Worm (Caenorhabditis elegans): ENCODE measurements around the gene Y116A8C.20.

Gene Y116A8C.20

DNA sequence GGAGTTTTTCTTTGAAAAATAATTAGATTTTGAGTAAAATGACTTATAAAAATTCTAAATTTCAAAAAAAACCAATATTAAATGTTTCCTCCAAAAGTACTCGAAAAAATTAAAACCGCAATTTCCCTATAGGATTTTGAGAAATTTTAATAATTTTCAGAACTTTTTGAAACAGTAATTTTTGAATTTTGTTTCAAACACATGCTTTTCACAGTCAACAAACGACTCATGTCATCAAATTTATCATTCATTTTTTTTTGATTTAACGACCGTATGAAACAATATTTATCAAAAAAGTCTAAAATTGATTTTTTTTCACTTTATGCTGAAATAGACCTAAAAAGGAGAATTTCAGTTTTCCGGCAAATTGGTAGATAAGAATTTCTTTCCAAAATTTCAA is 14.2 kb upstream of the Y116A8C.20 start:
- TF ChIP-seq ceh-18 (tag; optimal IDR thresholded peaks at IDR 0.05) (no peak), pat-9 (tag; optimal IDR thresholded peaks at IDR 0.05) (no peak), ceh-34 (tag; optimal IDR thresholded peaks at IDR 0.05) (no peak), mec-3 (tag; optimal IDR thresholded peaks at IDR 0.05; ENCODE audit: borderline replicate concordance) (no peak), gmeb-2 (tag; optimal IDR thresholded peaks at IDR 0.05) (no peak), hlh-6 (tag; optimal IDR thresholded peaks at IDR 0.05) (no peak)

DNA sequence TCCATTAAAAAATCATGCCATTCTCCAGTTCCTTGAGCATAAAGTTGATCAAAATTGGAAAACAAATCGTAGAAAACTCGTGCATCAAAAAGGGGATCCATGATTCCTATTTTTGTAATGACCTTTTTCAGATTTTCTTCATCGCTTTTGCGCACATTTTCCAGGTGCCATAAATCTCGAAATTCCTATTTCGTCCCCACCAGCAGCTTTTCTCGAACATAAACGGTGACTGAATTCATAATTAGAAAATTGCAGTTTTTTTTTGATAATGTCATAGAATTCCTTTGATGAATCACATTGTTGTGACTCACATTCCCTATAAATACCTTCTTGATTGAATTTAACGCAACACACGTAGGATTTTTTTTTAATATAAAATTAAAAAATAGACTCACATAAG is 10.2 kb upstream of the Y116A8C.20 start, which contains the start of gene nhr-229:
Gene nhr-229, minus strand, starts transcription at position 101 of the 400 bp plus-strand sequence.
- TF ChIP-seq pha-2 (tag; optimal IDR thresholded peaks at IDR 0.05) (no peak), pha-4 (tag; optimal IDR thresholded peaks at IDR 0.05) (no peak), pax-1 (tag; optimal IDR thresholded peaks at IDR 0.05) (no peak), ztf-16 (tag; optimal IDR thresholded peaks at IDR 0.05) (no peak), ama-1 (optimal IDR thresholded peaks at IDR 0.05) (no peak), eyg-1 (tag; optimal IDR thresholded peaks at IDR 0.05) (no peak), hlh-15 (tag; optimal IDR thresholded peaks at IDR 0.05) (no peak), fkh-6 (tag; optimal IDR thresholded peaks at IDR 0.05) (no peak), gmeb-2 (tag; optimal IDR thresholded peaks at IDR 0.05) (no peak), lin-11 (tag; optimal IDR thresholded peaks at IDR 0.05) (no peak), hlh-30 (tag; optimal IDR thresholded peaks at IDR 0.05; ENCODE audit: insufficient read depth) (no peak), npax-4 (tag; optimal IDR thresholded peaks at IDR 0.05) (no peak), ceh-14 (tag; optimal IDR thresholded peaks at IDR 0.05) (no peak), ceh-6 (GFP tag; optimal IDR thresholded peaks at IDR 0.05) (no peak), madf-2 (tag; optimal IDR thresholded peaks at IDR 0.05) (no peak), zip-5 (tag; optimal IDR thresholded peaks at IDR 0.05) (no peak)

DNA sequence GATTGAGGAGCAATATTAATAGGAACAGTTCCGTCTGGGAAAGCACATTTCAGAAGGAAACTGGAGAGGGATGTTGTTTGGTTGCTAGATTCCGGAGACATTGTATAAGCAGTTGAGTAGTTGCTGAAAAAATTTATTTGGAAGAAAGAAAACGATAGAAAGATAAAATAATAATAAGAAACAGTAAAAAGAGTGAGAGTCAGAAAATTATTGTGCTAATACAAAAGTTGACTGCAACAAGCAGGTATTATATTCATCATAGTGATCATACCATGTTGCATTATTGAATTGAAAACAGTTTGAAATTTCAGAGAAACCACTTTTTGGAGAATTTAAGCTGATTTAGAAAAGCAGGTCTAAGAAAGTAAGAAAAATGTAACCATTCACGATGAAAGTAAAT is 1.2 kb upstream of the Y116A8C.20 start, which contains the start of gene Y116A8C.19:
Gene Y116A8C.19, minus strand, starts transcription at position 101 of the 400 bp plus-strand sequence.
- TF ChIP-seq hlh-8 (tag; optimal IDR thresholded peaks at IDR 0.05) (no peak), pat-9 (tag; optimal IDR thresholded peaks at IDR 0.05) (no peak), ref-2 (tag; optimal IDR thresholded peaks at IDR 0.05) (no peak), elt-2 (tag; optimal IDR thresholded peaks at IDR 0.05) (no peak), ceh-9 (tag; optimal IDR thresholded peaks at IDR 0.05) (no peak), K02D7.2 (tag; optimal IDR thresholded peaks at IDR 0.05) (no peak), fkh-10 (GFP tag; optimal IDR thresholded peaks at IDR 0.05) (no peak), rnt-1 (tag; optimal IDR thresholded peaks at IDR 0.05) (no peak), ceh-14 (tag; optimal IDR thresholded peaks at IDR 0.05) (no peak), ttx-3 (tag; optimal IDR thresholded peaks at IDR 0.05) (no peak), sox-4 (tag; optimal IDR thresholded peaks at IDR 0.05) (no peak)

DNA sequence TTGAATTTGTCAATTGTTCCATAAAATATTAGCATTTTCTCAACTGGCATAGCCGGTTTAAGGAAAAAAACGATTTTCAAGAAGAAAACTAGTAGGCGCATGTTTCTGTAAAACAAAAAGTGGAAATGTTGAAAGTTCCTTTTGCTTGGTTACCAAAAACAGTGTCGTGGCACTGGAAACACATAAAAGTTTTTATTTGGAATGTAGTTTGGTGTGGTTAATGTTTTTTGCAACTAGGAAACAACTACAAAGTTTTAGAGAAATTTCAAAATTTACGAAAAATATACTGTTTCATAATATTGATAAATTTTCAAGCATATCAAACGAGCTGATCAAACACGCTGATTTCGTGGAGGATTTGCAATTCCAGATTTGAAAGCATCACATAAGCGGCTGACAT is 5.0 kb downstream of the Y116A8C.20 start, which contains the start of gene clec-195:
Gene clec-195, minus strand, starts transcription at position 101 of the 400 bp plus-strand sequence.
- TF ChIP-seq F13H6.1 (tag; optimal IDR thresholded peaks at IDR 0.05): no peak
- no peak for TF ChIP-seq ceh-2 (tag; optimal IDR thresholded peaks at IDR 0.05)
- TF ChIP-seq ama-1 (optimal IDR thresholded peaks at IDR 0.05): no peak
- TF ChIP-seq hlh-15 (tag; optimal IDR thresholded peaks at IDR 0.05): no peak
- TF ChIP-seq hlh-8 (tag; optimal IDR thresholded peaks at IDR 0.05): no peak
- no peak for TF ChIP-seq pros-1 (tag; optimal IDR thresholded peaks at IDR 0.05)

ce11 chrIV:17048257-17048656 is 7.5 kb downstream of the Y116A8C.20 start, which contains the start of gene athp-3:
Gene athp-3 (minus strand): TSS chrIV:17048357.
- TF ChIP-seq ttx-3 (tag; optimal IDR thresholded peaks at IDR 0.05) (no peak), ceh-18 (tag; optimal IDR thresholded peaks at IDR 0.05) (no peak), mec-3 (tag; optimal IDR thresholded peaks at IDR 0.05; ENCODE audit: borderline replicate concordance) (no peak), hlh-30 (tag; optimal IDR thresholded peaks at IDR 0.05; ENCODE audit: insufficient read depth) (no peak), ahr-1 (tag; optimal IDR thresholded peaks at IDR 0.05) (no peak)

Data from whole organism, late embryonic.